Fruit fly (Drosophila melanogaster): ENCODE measurements around the gene Tmem43.

- TF ChIP-seq h (optimal IDR thresholded peaks at IDR 0.05) = no peak
- TF ChIP-seq psq (optimal IDR thresholded peaks at IDR 0.05) = no peak
- no peak for TF ChIP-seq Sin3A (optimal IDR thresholded peaks at IDR 0.05)
Observed at dm6 chr3L:7879616-7880015, 35.3 kb downstream of the Tmem43 start.
